Fruit fly (Drosophila melanogaster) whole organism, embryonic: Measurements from ENCODE around the gene CG34107.

Experiments
- Atf-2 ChIP-seq: fragments of 200-800 bp; sonication (Bioruptor generic); optimal IDR thresholded peaks from 2 replicates; lab custom pipeline; 2016; ENCODE audit warnings: missing biosample characterization, missing genetic modification characterization
- CG10274 ChIP-seq: fragments of 200-800 bp; sonication (Bioruptor generic); optimal IDR thresholded peaks from 3 replicates; lab custom pipeline; 2017; ENCODE audit warnings: missing biosample characterization, mild to moderate bottlenecking, missing genetic modification characterization
- CG12071 ChIP-seq: fragments of 200-800 bp; sonication (Bioruptor generic); optimal IDR thresholded peaks from 3 replicates; lab custom pipeline; 2018; ENCODE audit warnings: missing biosample characterization, mild to moderate bottlenecking, missing genetic modification characterization
- CG12155 ChIP-seq: fragments of 200-800 bp; sonication (Bioruptor generic); optimal IDR thresholded peaks from 3 replicates; lab custom pipeline; 2016; ENCODE audit warnings: missing biosample characterization, missing genetic modification characterization
- CG12659 ChIP-seq: fragments of 200-800 bp; sonication (Bioruptor generic); optimal IDR thresholded peaks from 3 replicates; lab custom pipeline; 2017; ENCODE audit warnings: mild to moderate bottlenecking, missing biosample characterization, missing genetic modification reagents, missing genetic modification characterization
- CG14710 ChIP-seq: fragments of 200-800 bp; sonication (Bioruptor generic); optimal IDR thresholded peaks from 3 replicates; lab custom pipeline; 2019; ENCODE audit warnings: missing biosample characterization, mild to moderate bottlenecking, missing genetic modification characterization, moderate library complexity
- CG15269 ChIP-seq: fragments of 200-800 bp; sonication (Bioruptor generic); optimal IDR thresholded peaks from 2 replicates; lab custom pipeline; 2018; ENCODE audit warnings: missing biosample characterization, mild to moderate bottlenecking, missing genetic modification characterization, moderate library complexity
- CG15696 ChIP-seq: fragments of 200-800 bp; sonication (Bioruptor generic); optimal IDR thresholded peaks from 2 replicates; lab custom pipeline; 2019; ENCODE audit warnings: missing biosample characterization, mild to moderate bottlenecking, missing genetic modification characterization, moderate library complexity
- CG17361 ChIP-seq: fragments of 200-800 bp; sonication (Bioruptor generic); IDR thresholded peaks from 3 replicates; pipeline ENCODE4 v1.3.6; 2022; ENCODE audit warnings: missing biosample characterization, missing genetic modification characterization
- CG18619 ChIP-seq: fragments of 200-800 bp; sonication (Bioruptor generic); optimal IDR thresholded peaks from 3 replicates; lab custom pipeline; 2017; ENCODE audit warnings: missing biosample characterization, mild to moderate bottlenecking, missing genetic modification characterization
- CG32532 ChIP-seq: fragments of 200-800 bp; sonication (Bioruptor generic); IDR thresholded peaks from 2 replicates; pipeline ENCODE4 v1.3.6; 2022; ENCODE audit warnings: missing biosample characterization, missing genetic modification characterization
- CG32772 ChIP-seq: fragments of 200-800 bp; sonication (Bioruptor generic); IDR thresholded peaks from 2 replicates; pipeline ENCODE4 v1.3.6; 2022; ENCODE audit warnings: missing biosample characterization, missing genetic modification characterization
- CG7556 ChIP-seq: fragments of 200-800 bp; sonication (Bioruptor generic); optimal IDR thresholded peaks from 2 replicates; lab custom pipeline; 2017; ENCODE audit warnings: missing biosample characterization, mild to moderate bottlenecking, missing genetic modification characterization
- CrebB ChIP-seq: fragments of 200-800 bp; sonication (Bioruptor generic); optimal IDR thresholded peaks from 3 replicates; lab custom pipeline; 2018; ENCODE audit warnings: missing biosample characterization, mild to moderate bottlenecking, missing genetic modification characterization
- Dll ChIP-seq: fragments of 200-800 bp; sonication (Bioruptor generic); IDR thresholded peaks from 4 replicates; pipeline ENCODE4 v1.3.6; 2022; ENCODE audit warnings: missing biosample characterization, missing genetic modification characterization; ENCODE audit not compliant: partially characterized antibody
- Fer1 ChIP-seq: fragments of 200-800 bp; sonication (Bioruptor generic); optimal IDR thresholded peaks from 2 replicates; lab custom pipeline; 2017; ENCODE audit warnings: missing biosample characterization, mild to moderate bottlenecking, missing genetic modification characterization
- GATAe ChIP-seq: fragments of 200-800 bp; sonication (Bioruptor generic); conservative IDR thresholded peaks from 2 replicates; pipeline ENCODE4 v1.3.6; 2022; ENCODE audit warnings: missing biosample characterization, missing genetic modification characterization
- HLH54F ChIP-seq: fragments of 200-800 bp; sonication (Bioruptor generic); optimal IDR thresholded peaks from 3 replicates; lab custom pipeline; 2016; ENCODE audit warnings: missing biosample characterization, missing genetic modification characterization
- HmgZ ChIP-seq: fragments of 200-800 bp; sonication (Bioruptor generic); optimal IDR thresholded peaks from 2 replicates; lab custom pipeline; 2018; ENCODE audit warnings: missing biosample characterization, mild to moderate bottlenecking, missing genetic modification characterization
- Hr51 ChIP-seq, 2 experiments: fragments of 200-800 bp; sonication (Bioruptor generic); optimal IDR thresholded peaks; 2 replicates in 1 of 2; 3 replicates in 1 of 2; lab custom pipeline; 2016 to 2018; ENCODE audit warnings: missing biosample characterization in 2 of 2, missing genetic modification characterization in 2 of 2, mild to moderate bottlenecking in 1 of 2, moderate library complexity in 1 of 2
- Kr ChIP-seq: fragments of 200-800 bp; sonication (Bioruptor generic); optimal IDR thresholded peaks from 2 replicates; lab custom pipeline; 2017; ENCODE audit warnings: missing biosample characterization, mild to moderate bottlenecking, missing genetic modification characterization
- Lim3 ChIP-seq: fragments of 200-800 bp; sonication (Bioruptor generic); IDR thresholded peaks from 2 replicates; pipeline ENCODE4 v1.3.6; 2022; ENCODE audit warnings: missing biosample characterization, missing genetic modification characterization
- NFAT ChIP-seq: fragments of 200-800 bp; sonication (Bioruptor generic); IDR thresholded peaks from 2 replicates; pipeline ENCODE4 v1.3.6; 2022; ENCODE audit warnings: missing biosample characterization, missing genetic modification characterization
- NK7.1 ChIP-seq: fragments of 200-800 bp; sonication (Bioruptor generic); optimal IDR thresholded peaks from 3 replicates; lab custom pipeline; 2016; ENCODE audit warnings: missing biosample characterization, missing genetic modification characterization
- NfI ChIP-seq: fragments of 200-800 bp; sonication (Bioruptor generic); optimal IDR thresholded peaks from 3 replicates; lab custom pipeline; 2018; ENCODE audit warnings: missing biosample characterization, mild to moderate bottlenecking, missing genetic modification characterization, moderate library complexity
- Oli ChIP-seq: fragments of 200-800 bp; sonication (Bioruptor generic); optimal IDR thresholded peaks from 2 replicates; lab custom pipeline; 2018; ENCODE audit warnings: missing biosample characterization, mild to moderate bottlenecking, missing genetic modification characterization, moderate library complexity
- Taf1 ChIP-seq: fragments of 200-800 bp; sonication (Bioruptor generic); IDR thresholded peaks from 2 replicates; pipeline ENCODE4 v1.3.6; 2022; ENCODE audit warnings: missing biosample characterization, missing genetic modification characterization
- az2 ChIP-seq: fragments of 200-800 bp; sonication (Bioruptor generic); optimal IDR thresholded peaks from 3 replicates; lab custom pipeline; 2016; ENCODE audit warnings: missing biosample characterization, missing genetic modification characterization
- chinmo ChIP-seq: fragments of 200-800 bp; sonication (Bioruptor generic); IDR thresholded peaks from 4 replicates; pipeline ENCODE4 v1.3.6; 2022; ENCODE audit warnings: missing biosample characterization, missing genetic modification characterization; ENCODE audit not compliant: partially characterized antibody
- crc ChIP-seq: fragments of 200-800 bp; sonication (Bioruptor generic); optimal IDR thresholded peaks from 2 replicates; lab custom pipeline; 2016; ENCODE audit warnings: missing biosample characterization, missing genetic modification characterization
- dan ChIP-seq: fragments of 200-800 bp; sonication (Bioruptor generic); IDR thresholded peaks from 2 replicates; pipeline ENCODE4 v1.3.6; 2022; ENCODE audit warnings: missing biosample characterization, missing genetic modification characterization
- dm ChIP-seq: fragments of 200-800 bp; sonication (Bioruptor generic); optimal IDR thresholded peaks from 3 replicates; lab custom pipeline; 2016; ENCODE audit warnings: missing biosample characterization, missing genetic modification characterization
- eve ChIP-seq, 2 experiments: fragments of >200 bp; optimal IDR thresholded peaks; 2 replicates each; lab custom pipeline; 2017; ENCODE audit warnings: missing biosample characterization in 2 of 2, missing genetic modification characterization in 2 of 2
- eyg ChIP-seq: fragments of 200-800 bp; sonication (Bioruptor generic); optimal IDR thresholded peaks from 3 replicates; lab custom pipeline; 2016; ENCODE audit warnings: missing biosample characterization, missing genetic modification characterization
- gcm ChIP-seq: fragments of 200-800 bp; sonication (Bioruptor generic); optimal IDR thresholded peaks from 2 replicates; lab custom pipeline; 2019; ENCODE audit warnings: missing biosample characterization, mild to moderate bottlenecking, missing genetic modification characterization, moderate library complexity
- gro ChIP-seq: fragments of 200-800 bp; sonication (Bioruptor generic); optimal IDR thresholded peaks from 2 replicates; lab custom pipeline; 2016; ENCODE audit warnings: missing biosample characterization, missing genetic modification characterization
- gsb-n ChIP-seq: fragments of 200-800 bp; sonication (Bioruptor generic); optimal IDR thresholded peaks from 3 replicates; lab custom pipeline; 2018; ENCODE audit warnings: missing biosample characterization, mild to moderate bottlenecking, missing genetic modification characterization
- hkb ChIP-seq, 2 experiments: fragments of 200-800 bp in 1 of 2; fragments of >200 bp in 1 of 2; sonication (Bioruptor generic) in 1 of 2; IDR thresholded peaks in 1 of 2; optimal IDR thresholded peaks in 1 of 2; 2 replicates each; pipeline versions ENCODE4 v1.3.6 to Lab custom; 2017 to 2022; ENCODE audit warnings: missing biosample characterization in 1 of 2, missing genetic modification characterization in 1 of 2
- peb ChIP-seq: fragments of 200-800 bp; sonication (Bioruptor generic); IDR thresholded peaks from 2 replicates; pipeline ENCODE4 v1.3.6; 2022; ENCODE audit warnings: missing biosample characterization, missing genetic modification characterization
- pnt ChIP-seq: fragments of 200-800 bp; sonication (Bioruptor generic); optimal IDR thresholded peaks from 3 replicates; lab custom pipeline; 2016; ENCODE audit warnings: missing biosample characterization, missing genetic modification characterization
- prd ChIP-seq, 3 experiments: fragments of >200 bp in 2 of 3; fragments of 200-800 bp in 1 of 3; sonication (Bioruptor generic) in 1 of 3; optimal IDR thresholded peaks in 2 of 3; IDR thresholded peaks in 1 of 3; 2 replicates in 2 of 3; 3 replicates in 1 of 3; pipeline versions ENCODE4 v1.3.6 to Lab custom; 2017 to 2022; ENCODE audit warnings: missing biosample characterization in 1 of 3, missing genetic modification characterization in 1 of 3
- psq ChIP-seq: fragments of 200-800 bp; sonication (Bioruptor generic); optimal IDR thresholded peaks from 2 replicates; lab custom pipeline; 2017; ENCODE audit warnings: missing biosample characterization, missing genetic modification characterization
- sima ChIP-seq: fragments of 200-800 bp; sonication (Bioruptor generic); optimal IDR thresholded peaks from 2 replicates; lab custom pipeline; 2016; ENCODE audit warnings: missing biosample characterization, missing genetic modification characterization
- slbo ChIP-seq: fragments of 200-800 bp; sonication (Bioruptor generic); IDR thresholded peaks from 2 replicates; pipeline ENCODE4 v1.3.6; 2022; ENCODE audit warnings: missing biosample characterization, missing genetic modification characterization
- sna ChIP-seq: fragments of 200-800 bp; sonication (Bioruptor generic); IDR thresholded peaks from 2 replicates; pipeline ENCODE4 v1.3.6; 2022; ENCODE audit warnings: missing biosample characterization, missing genetic modification characterization; ENCODE audit not compliant: partially characterized antibody
- stwl ChIP-seq: fragments of 200-800 bp; sonication (Bioruptor generic); optimal IDR thresholded peaks from 3 replicates; lab custom pipeline; 2018; ENCODE audit warnings: missing biosample characterization, mild to moderate bottlenecking, missing genetic modification characterization, moderate library complexity
- tna ChIP-seq: fragments of 200-800 bp; sonication (Bioruptor generic); IDR thresholded peaks from 2 replicates; pipeline ENCODE4 v1.3.6; 2022; ENCODE audit warnings: missing biosample characterization, missing genetic modification characterization; ENCODE audit not compliant: partially characterized antibody
- usp ChIP-seq: fragments of >200 bp; optimal IDR thresholded peaks from 2 replicates; lab custom pipeline; 2017; ENCODE audit warnings: missing biosample characterization, missing genetic modification characterization

The CG34107 gene

DNA sequence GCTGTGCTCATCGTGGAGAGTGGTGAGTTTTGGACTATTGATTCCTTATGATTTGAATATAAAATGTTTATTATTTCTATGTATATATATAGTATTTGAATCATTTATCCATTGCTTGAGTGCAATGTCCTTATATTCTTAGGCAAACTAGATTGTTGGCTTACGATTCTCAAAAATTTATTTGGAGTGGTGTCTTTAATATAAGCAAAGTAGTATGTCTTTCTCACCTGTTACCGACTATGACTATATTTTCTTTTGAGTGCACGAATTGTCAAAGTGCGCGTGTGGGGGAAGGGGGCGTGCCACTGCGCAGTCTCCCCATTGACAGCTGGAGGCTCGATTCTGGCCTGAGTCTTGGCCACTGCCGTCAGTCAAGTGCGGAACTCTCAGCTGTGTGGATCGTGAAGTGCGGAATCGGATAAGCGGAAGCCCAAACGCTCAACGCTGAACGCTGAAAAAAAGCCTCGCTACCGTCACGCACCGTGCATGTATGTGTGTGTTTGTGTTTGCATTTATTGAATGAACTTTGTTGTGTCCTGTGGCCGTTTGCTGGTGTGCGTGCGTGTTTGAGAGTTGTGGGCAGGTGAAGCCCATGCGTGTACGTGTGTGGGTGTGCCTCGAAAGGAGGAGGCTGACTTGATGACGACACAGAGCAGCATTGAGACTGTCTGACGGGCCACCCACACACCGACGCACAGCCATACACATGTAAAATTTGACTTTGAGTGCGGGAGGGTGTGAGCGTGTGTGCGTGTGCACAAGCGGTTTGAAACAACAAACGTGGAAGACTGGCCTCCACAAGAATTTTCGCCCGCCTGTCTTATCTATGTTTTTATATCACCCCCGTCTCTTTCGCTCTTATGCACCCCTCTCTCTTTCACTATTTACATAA is 1.7 kb downstream of the CG34107 start (continued):
- TF ChIP-seq prd (optimal IDR thresholded peaks at IDR 0.05; lab: Kevin White, UChicago) (no peak), prd (GFP tag; IDR thresholded peaks at IDR 0.05; lab: Robert Waterston, UW) (no peak), Lim3 (no peak), CG32532 (GFP tag; lab: Robert Waterston, UW) (0 out of 2 replicates have a peak, but pooled peaks have one; percentile 14), CG15696 (tag; lab: Kevin White, UChicago) (no peak), NfI (GFP tag; lab: Kevin White, UChicago) (no peak), Atf-2 (no peak), CrebB (tag; lab: Kevin White, UChicago) (no peak), gsb-n (tag; lab: Kevin White, UChicago) (no peak), GATAe (no peak), gro (GFP tag; lab: Kevin White, UChicago) (no peak), HLH54F (GFP tag; lab: Kevin White, UChicago) (no peak), sima (GFP tag; lab: Kevin White, UChicago) (no peak), dm (no peak), chinmo (0 out of 4 replicates have a peak, but pooled peaks have one; percentile 62), dan (GFP tag; lab: Robert Waterston, UW) (no peak), NFAT (0 out of 2 replicates have a peak, but pooled peaks have one; percentile 11), CG17361 (GFP tag; lab: Robert Waterston, UW) (no peak), Dll (GFP tag; lab: Robert Waterston, UW) (no peak), Oli (no peak), tna (no peak), gcm (GFP tag; lab: Kevin White, UChicago) (no peak), crc (no peak), CG10274 (no peak), psq (GFP tag; lab: Kevin White, UChicago) (no peak), NK7.1 (GFP tag; lab: Kevin White, UChicago) (no peak), stwl (no peak), pnt (GFP tag; lab: Kevin White, UChicago) (no peak), az2 (GFP tag; lab: Kevin White, UChicago) (no peak), Kr (GFP tag; lab: Kevin White, UChicago) (no peak), CG7556 (no peak), CG18619 (GFP tag; lab: Kevin White, UChicago) (no peak), CG12071 (GFP tag; lab: Kevin White, UChicago) (no peak), CG32772 (GFP tag; lab: Robert Waterston, UW) (no peak), eve (GFP tag; optimal IDR thresholded peaks at IDR 0.05; lab: Kevin White, UChicago) (no peak), hkb (optimal IDR thresholded peaks at IDR 0.05; lab: Kevin White, UChicago) (no peak), hkb (GFP tag; IDR thresholded peaks at IDR 0.05; lab: Robert Waterston, UW) (no peak), slbo (GFP tag; lab: Robert Waterston, UW) (peak; percentile 6; the same call in 1 of the 2 replicates), usp (GFP tag; lab: Kevin White, UChicago) (no peak), HmgZ (no peak), Fer1 (GFP tag; lab: Kevin White, UChicago) (no peak), Taf1 (GFP tag; lab: Robert Waterston, UW) (no peak), CG12155 (GFP tag; lab: Kevin White, UChicago) (no peak), CG12659 (GFP tag; lab: Kevin White, UChicago) (no peak), peb (no peak), eyg (GFP tag; lab: Kevin White, UChicago) (no peak), sna (GFP tag; lab: Robert Waterston, UW) (no peak), CG15269 (tag; lab: Kevin White, UChicago) (no peak), CG14710 (tag; lab: Kevin White, UChicago) (no peak), Hr51 (GFP tag; optimal IDR thresholded peaks at IDR 0.05; lab: Kevin White, UChicago) (peak in 1 of 2 experiments; percentile 19)
